Worm (Caenorhabditis elegans): ENCODE data around the gene tbp-1.

The tbp-1 gene

DNA sequence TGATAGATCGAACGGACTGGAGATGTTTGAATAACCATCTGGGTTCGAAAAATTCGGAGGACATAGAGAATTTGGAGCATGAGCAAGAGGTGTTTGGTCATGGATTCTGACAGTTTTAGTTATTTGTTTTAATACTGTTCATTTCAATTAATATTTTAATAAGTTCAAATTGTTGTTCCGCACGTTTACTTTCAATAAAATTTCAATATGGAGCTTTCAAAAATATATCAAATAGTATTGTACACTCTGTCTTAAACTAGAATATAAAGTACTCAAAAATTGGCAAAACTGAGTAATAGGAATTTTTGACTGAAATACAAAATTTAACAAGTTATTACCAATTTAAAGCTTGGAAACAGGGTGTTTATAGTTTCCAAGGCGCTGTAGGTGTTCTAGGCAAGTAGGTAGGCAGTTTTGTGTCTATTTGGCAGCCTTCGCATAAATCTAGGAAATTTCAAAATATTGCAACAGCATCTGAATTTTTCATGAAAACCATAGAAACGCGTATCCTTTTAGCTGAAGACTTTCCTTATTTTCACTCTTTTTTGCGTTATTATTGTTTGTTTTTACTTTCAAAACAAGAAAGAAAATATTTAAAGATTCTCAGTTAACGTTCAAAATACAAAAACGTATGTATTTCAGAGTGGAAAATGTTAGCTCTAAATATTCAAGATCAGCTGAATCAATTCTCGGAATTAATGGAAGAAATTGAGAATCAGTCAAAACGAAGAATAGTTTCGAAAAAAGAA is 16.6 kb upstream of the tbp-1 start, which contains the start of the genes T20B12.5 and T20B12.4:
Gene T20B12.5 (minus strand): TSS at position 101 of the 749 bp plus-strand sequence.
Gene T20B12.4 (plus strand): TSS at position 699 of the 749 bp plus-strand sequence.
- no peak for TF ChIP-seq ceh-20 (GFP tag; IDR thresholded peaks at IDR 0.05)
- TF ChIP-seq ztf-11 (tag; optimal IDR thresholded peaks at IDR 0.05), result no peak
- no peak for TF ChIP-seq saeg-2 (GFP tag; IDR thresholded peaks at IDR 0.05)
- no peak for TF ChIP-seq tag-97 (GFP tag; IDR thresholded peaks at IDR 0.05)

DNA sequence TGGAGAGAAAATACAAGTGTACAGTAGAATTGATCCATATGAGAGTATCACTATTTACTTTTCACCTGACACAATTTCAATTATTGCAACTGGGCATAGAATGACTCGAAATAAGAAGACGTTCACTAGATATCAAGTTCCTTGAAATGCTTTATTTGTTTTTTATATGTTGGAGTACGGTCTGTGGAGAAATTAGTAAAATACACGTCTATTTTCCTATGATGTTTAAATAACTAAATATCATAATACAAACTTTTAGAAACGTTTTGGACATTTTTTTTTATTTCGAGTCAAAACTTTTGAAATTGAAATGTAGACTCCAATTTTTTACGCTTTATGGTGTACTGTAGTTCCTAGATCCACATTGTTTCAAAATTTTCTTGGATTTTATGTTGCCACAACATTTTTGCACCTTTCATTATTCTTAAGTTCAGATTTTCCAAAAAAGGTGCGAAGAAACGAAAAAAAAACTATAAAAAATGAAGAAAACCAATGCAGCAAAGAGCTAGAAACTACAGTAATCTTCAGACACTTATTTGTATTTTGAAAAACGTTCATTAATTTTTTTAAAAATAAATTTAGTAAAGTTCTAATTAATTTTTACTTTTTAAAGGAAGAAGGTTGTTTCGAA is 14.3 kb upstream of the tbp-1 start:
- TF ChIP-seq dmd-9 (GFP tag; IDR thresholded peaks at IDR 0.05) (no peak), spr-1 (tag; optimal IDR thresholded peaks at IDR 0.05) (no peak), nhr-102 (tag; optimal IDR thresholded peaks at IDR 0.05) (peak; percentile 68), Y75B8A.6 (GFP tag; IDR thresholded peaks at IDR 0.05) (0 out of 2 replicates have a peak, but pooled peaks have one; percentile 51), lin-1 (GFP tag; IDR thresholded peaks at IDR 0.05) (no peak), vab-7 (GFP tag; IDR thresholded peaks at IDR 0.05) (no peak), pqm-1 (tag; optimal IDR thresholded peaks at IDR 0.05) (no peak), zfp-2 (tag; optimal IDR thresholded peaks at IDR 0.05) (no peak), lir-3 (tag; optimal IDR thresholded peaks at IDR 0.05) (no peak), duxl-1 (tag; optimal IDR thresholded peaks at IDR 0.05; ENCODE audit: poor library complexity) (peak; percentile 47), attf-4 (tag; optimal IDR thresholded peaks at IDR 0.05) (no peak), lin-15B (tag; optimal IDR thresholded peaks at IDR 0.05) (no peak), aha-1 (tag) (peak; percentile 53), lin-39 (tag; optimal IDR thresholded peaks at IDR 0.05) (no peak), egl-43 (GFP tag; IDR thresholded peaks at IDR 0.05) (no peak), gei-8 (GFP tag; optimal IDR thresholded peaks at IDR 0.05) (peak; percentile 34), ztf-7 (tag; optimal IDR thresholded peaks at IDR 0.05) (no peak), ZK337.2 (GFP tag; IDR thresholded peaks at IDR 0.05) (no peak), saeg-2 (GFP tag; IDR thresholded peaks at IDR 0.05) (no peak), nhr-111 (GFP tag; optimal IDR thresholded peaks at IDR 0.05) (no peak), ceh-62 (tag; optimal IDR thresholded peaks at IDR 0.05) (no peak), nhr-25 (tag; optimal IDR thresholded peaks at IDR 0.05; ENCODE audit: borderline replicate concordance, insufficient read depth) (no peak), nhr-10 (tag; optimal IDR thresholded peaks at IDR 0.05) (no peak), hmg-1.1 (GFP tag; IDR thresholded peaks at IDR 0.05) (no peak), nhr-48 (tag; optimal IDR thresholded peaks at IDR 0.05) (peak; percentile 38), zfp-3 (GFP tag; conservative IDR thresholded peaks at IDR 0.05) (peak; percentile 70; the same call in 1 of the 2 replicates), ama-1 (optimal IDR thresholded peaks at IDR 0.05) (no peak), D1046.2 (GFP tag; IDR thresholded peaks at IDR 0.05) (peak; percentile 85), mxl-3 (GFP tag; optimal IDR thresholded peaks at IDR 0.05) (no peak), nhr-41 (GFP tag; IDR thresholded peaks at IDR 0.05) (no peak), fkh-10 (GFP tag; optimal IDR thresholded peaks at IDR 0.05) (no peak), unc-130 (GFP tag; optimal IDR thresholded peaks at IDR 0.05) (no peak), mep-1 (tag; optimal IDR thresholded peaks at IDR 0.05) (peak; percentile 90), zag-1 (tag; optimal IDR thresholded peaks at IDR 0.05) (no peak), sdz-12 (GFP tag; optimal IDR thresholded peaks at IDR 0.05) (peak; percentile 83), F26F4.8 (GFP tag; conservative IDR thresholded peaks at IDR 0.05) (no peak), hif-1 (tag; optimal IDR thresholded peaks at IDR 0.05) (no peak), Y48G9A.11 (GFP tag; IDR thresholded peaks at IDR 0.05) (no peak), ceh-44 (GFP tag; IDR thresholded peaks at IDR 0.05) (no peak), mes-2 (tag; optimal IDR thresholded peaks at IDR 0.05; ENCODE audit: poor library complexity, severe bottlenecking) (no peak), lsy-2 (tag; optimal IDR thresholded peaks at IDR 0.05) (peak in 1 of 2 experiments; percentile 53), dve-1 (tag; optimal IDR thresholded peaks at IDR 0.05; ENCODE audit: insufficient read depth) (peak; percentile 1), fos-1 (tag; optimal IDR thresholded peaks at IDR 0.05) (no peak)
